Fruit fly (Drosophila melanogaster) whole organism, embryonic: Measurements from ENCODE around the gene ich.

Experiments
- Aef1 ChIP-seq: fragments of 200-800 bp; sonication (Bioruptor generic); IDR thresholded peaks from 3 replicates; pipeline ENCODE4 v1.3.6; 2022; ENCODE audit warnings: missing biosample characterization, missing genetic modification characterization
- BtbVII ChIP-seq: fragments of 200-800 bp; sonication (Bioruptor generic); optimal IDR thresholded peaks from 3 replicates; lab custom pipeline; 2017; ENCODE audit warnings: missing biosample characterization, mild to moderate bottlenecking, missing genetic modification characterization
- Bteb2 ChIP-seq: fragments of 200-800 bp; sonication (Bioruptor generic); optimal IDR thresholded peaks from 2 replicates; lab custom pipeline; 2016; ENCODE audit warnings: missing biosample characterization, missing genetic modification characterization
- CG1024 ChIP-seq: fragments of 200-800 bp; sonication (Bioruptor generic); IDR thresholded peaks from 2 replicates; pipeline ENCODE4 v1.3.6; 2022; ENCODE audit warnings: missing biosample characterization, missing genetic modification characterization
- CG11398 ChIP-seq: fragments of 200-800 bp; sonication (Bioruptor generic); optimal IDR thresholded peaks from 2 replicates; lab custom pipeline; 2016; ENCODE audit warnings: missing biosample characterization, missing genetic modification characterization
- CG12236 ChIP-seq: fragments of 200-800 bp; sonication (Bioruptor generic); optimal IDR thresholded peaks from 2 replicates; lab custom pipeline; 2016; ENCODE audit warnings: missing biosample characterization, missing genetic modification characterization
- CG13123 ChIP-seq: fragments of 200-800 bp; sonication (Bioruptor generic); optimal IDR thresholded peaks from 2 replicates; lab custom pipeline; 2016; ENCODE audit warnings: missing biosample characterization, missing genetic modification characterization
- CG14014 ChIP-seq: fragments of 200-800 bp; sonication (Bioruptor generic); IDR thresholded peaks from 2 replicates; pipeline ENCODE4 v1.3.6; 2022; ENCODE audit warnings: missing biosample characterization, missing genetic modification characterization
- CG17328 ChIP-seq: fragments of 200-800 bp; sonication (Bioruptor generic); IDR thresholded peaks from 2 replicates; pipeline ENCODE4 v1.3.6; 2022; ENCODE audit warnings: missing biosample characterization, missing genetic modification characterization
- CG17912 ChIP-seq: fragments of 200-800 bp; sonication (Bioruptor generic); optimal IDR thresholded peaks from 2 replicates; lab custom pipeline; 2018; ENCODE audit warnings: missing biosample characterization, mild to moderate bottlenecking, missing genetic modification characterization
- CG1832 ChIP-seq: fragments of 200-800 bp; sonication (Bioruptor generic); optimal IDR thresholded peaks from 2 replicates; lab custom pipeline; 2017; ENCODE audit warnings: missing biosample characterization, mild to moderate bottlenecking, missing genetic modification characterization, inconsistent platforms
- CG18476 ChIP-seq: fragments of 200-800 bp; sonication (Bioruptor generic); optimal IDR thresholded peaks from 2 replicates; lab custom pipeline; 2016; ENCODE audit warnings: missing biosample characterization, mild to moderate bottlenecking, missing genetic modification characterization
- CG2875 ChIP-seq: fragments of 200-800 bp; sonication (Bioruptor generic); optimal IDR thresholded peaks from 2 replicates; lab custom pipeline; 2017; ENCODE audit warnings: missing biosample characterization, mild to moderate bottlenecking, missing genetic modification characterization, missing genetic modification reagents
- CG3163 ChIP-seq: fragments of 200-800 bp; sonication (Bioruptor generic); optimal IDR thresholded peaks from 3 replicates; lab custom pipeline; 2016; ENCODE audit warnings: missing biosample characterization, missing genetic modification characterization
- CG43689 ChIP-seq: fragments of 200-800 bp; sonication (Bioruptor generic); IDR thresholded peaks from 2 replicates; pipeline ENCODE4 v1.3.6; 2022; ENCODE audit warnings: missing biosample characterization, missing genetic modification characterization
- CG4424 ChIP-seq: fragments of 200-800 bp; sonication (Bioruptor generic); optimal IDR thresholded peaks from 3 replicates; lab custom pipeline; 2016; ENCODE audit warnings: missing biosample characterization, missing genetic modification characterization
- CG6175 ChIP-seq: fragments of 200-800 bp; sonication (Bioruptor generic); IDR thresholded peaks from 3 replicates; pipeline ENCODE4 v1.3.6; 2022; ENCODE audit warnings: missing biosample characterization, missing genetic modification characterization
- CG6272 ChIP-seq: fragments of 200-800 bp; sonication (Bioruptor generic); IDR thresholded peaks from 2 replicates; pipeline ENCODE4 v1.3.6; 2022; ENCODE audit warnings: missing biosample characterization, missing genetic modification characterization
- CG6689 ChIP-seq: fragments of 200-800 bp; sonication (Bioruptor generic); IDR thresholded peaks from 2 replicates; pipeline ENCODE4 v1.3.6; 2022; ENCODE audit warnings: missing biosample characterization, missing genetic modification characterization
- CG7357 ChIP-seq: fragments of 200-800 bp; sonication (Bioruptor generic); IDR thresholded peaks from 3 replicates; pipeline ENCODE4 v1.3.6; 2022; ENCODE audit warnings: missing biosample characterization, missing genetic modification characterization
- CG8281 ChIP-seq: fragments of 200-800 bp; sonication (Bioruptor generic); optimal IDR thresholded peaks from 2 replicates; lab custom pipeline; 2018; ENCODE audit warnings: missing biosample characterization, mild to moderate bottlenecking, missing genetic modification characterization, moderate library complexity
- CG8478 ChIP-seq: fragments of >200 bp; optimal IDR thresholded peaks from 2 replicates; lab custom pipeline; 2018
- CoRest ChIP-seq: fragments of 200-800 bp; sonication (Bioruptor generic); optimal IDR thresholded peaks from 3 replicates; lab custom pipeline; 2018; ENCODE audit warnings: missing biosample characterization, mild to moderate bottlenecking, missing genetic modification characterization, moderate library complexity
- Dbx ChIP-seq: fragments of 200-800 bp; sonication (Bioruptor generic); IDR thresholded peaks from 3 replicates; pipeline ENCODE4 v1.3.6; 2022; ENCODE audit warnings: missing biosample characterization, missing genetic modification characterization
- Deaf1 ChIP-seq: fragments of 200-800 bp; optimal IDR thresholded peaks from 3 replicates; lab custom pipeline; 2019; ENCODE audit warnings: missing biosample characterization, mild to moderate bottlenecking, missing genetic modification characterization, moderate library complexity
- Doc2 ChIP-seq: fragments of 200-800 bp; sonication (Bioruptor generic); IDR thresholded peaks from 2 replicates; pipeline ENCODE4 v1.3.6; 2022; ENCODE audit warnings: missing biosample characterization, missing genetic modification characterization
- E2f2 ChIP-seq: fragments of 200-800 bp; sonication (Bioruptor generic); IDR thresholded peaks from 2 replicates; pipeline ENCODE4 v1.3.6; 2022; ENCODE audit warnings: missing biosample characterization, missing genetic modification characterization
- ERR ChIP-seq: fragments of 200-800 bp; sonication (Bioruptor generic); optimal IDR thresholded peaks from 2 replicates; lab custom pipeline; 2016; ENCODE audit warnings: missing biosample characterization, missing genetic modification characterization
- Hand ChIP-seq: fragments of 200-800 bp; sonication (Bioruptor generic); optimal IDR thresholded peaks from 2 replicates; lab custom pipeline; 2017; ENCODE audit warnings: mild to moderate bottlenecking, missing biosample characterization, missing genetic modification reagents, missing genetic modification characterization
- Hr3 ChIP-seq: fragments of 200-800 bp; sonication (Bioruptor generic); optimal IDR thresholded peaks from 3 replicates; lab custom pipeline; 2016; ENCODE audit warnings: missing biosample characterization, missing genetic modification characterization
- Kr ChIP-seq: fragments of 200-800 bp; sonication (Bioruptor generic); optimal IDR thresholded peaks from 2 replicates; lab custom pipeline; 2017; ENCODE audit warnings: missing biosample characterization, mild to moderate bottlenecking, missing genetic modification characterization
- Meics ChIP-seq: fragments of 200-800 bp; sonication (Bioruptor generic); optimal IDR thresholded peaks from 2 replicates; lab custom pipeline; 2017; ENCODE audit warnings: missing biosample characterization, mild to moderate bottlenecking, missing genetic modification characterization
- Nf-YC ChIP-seq: fragments of 200-800 bp; optimal IDR thresholded peaks from 3 replicates; lab custom pipeline; 2019; ENCODE audit warnings: missing biosample characterization, mild to moderate bottlenecking, missing genetic modification characterization, moderate library complexity
- Optix ChIP-seq: fragments of 200-800 bp; sonication (Bioruptor generic); IDR thresholded peaks from 3 replicates; pipeline ENCODE4 v1.3.6; 2022; ENCODE audit warnings: missing biosample characterization, missing genetic modification characterization
- Six4 ChIP-seq: fragments of 200-800 bp; sonication (Bioruptor generic); optimal IDR thresholded peaks from 2 replicates; lab custom pipeline; 2016; ENCODE audit warnings: missing biosample characterization, missing genetic modification characterization
- ac ChIP-seq: fragments of 200-800 bp; sonication (Bioruptor generic); optimal IDR thresholded peaks from 3 replicates; lab custom pipeline; 2017; ENCODE audit warnings: missing biosample characterization, mild to moderate bottlenecking, missing genetic modification characterization
- ase ChIP-seq: fragments of 200-800 bp; sonication (Bioruptor generic); IDR thresholded peaks from 3 replicates; pipeline ENCODE4 v1.3.6; 2022; ENCODE audit warnings: missing biosample characterization, missing genetic modification characterization
- bab2 ChIP-seq: fragments of 200-800 bp; sonication (Bioruptor generic); optimal IDR thresholded peaks from 2 replicates; lab custom pipeline; 2016; ENCODE audit warnings: missing biosample characterization, missing genetic modification characterization
- bigmax ChIP-seq: fragments of 200-800 bp; sonication (Bioruptor generic); optimal IDR thresholded peaks from 2 replicates; lab custom pipeline; 2018; ENCODE audit warnings: missing biosample characterization, mild to moderate bottlenecking, missing genetic modification characterization
- danr ChIP-seq: fragments of 200-800 bp; sonication (Bioruptor generic); IDR thresholded peaks from 2 replicates; pipeline ENCODE4 v1.3.6; 2022; ENCODE audit warnings: missing biosample characterization, missing genetic modification characterization
- dm ChIP-seq: fragments of 200-800 bp; sonication (Bioruptor generic); optimal IDR thresholded peaks from 3 replicates; lab custom pipeline; 2016; ENCODE audit warnings: missing biosample characterization, missing genetic modification characterization
- fd102C ChIP-seq: fragments of 200-800 bp; sonication (Bioruptor generic); optimal IDR thresholded peaks from 2 replicates; lab custom pipeline; 2018; ENCODE audit warnings: missing biosample characterization, mild to moderate bottlenecking, missing genetic modification characterization, moderate library complexity
- gcm ChIP-seq: fragments of 200-800 bp; sonication (Bioruptor generic); optimal IDR thresholded peaks from 2 replicates; lab custom pipeline; 2019; ENCODE audit warnings: missing biosample characterization, mild to moderate bottlenecking, missing genetic modification characterization, moderate library complexity
- h ChIP-seq: fragments of >200 bp; optimal IDR thresholded peaks from 2 replicates; lab custom pipeline; 2017
- insv ChIP-seq, 2 experiments: fragments of 200-800 bp; sonication (Bioruptor generic); optimal IDR thresholded peaks; 3 replicates each; lab custom pipeline; 2016 to 2018; ENCODE audit warnings: missing biosample characterization in 2 of 2, missing genetic modification characterization in 2 of 2
- pb ChIP-seq: fragments of 200-800 bp; sonication (Bioruptor generic); optimal IDR thresholded peaks from 3 replicates; lab custom pipeline; 2016; ENCODE audit warnings: missing biosample characterization, missing genetic modification characterization
- rib ChIP-seq: fragments of 200-800 bp; sonication (Bioruptor generic); IDR thresholded peaks from 2 replicates; pipeline ENCODE4 v1.3.6; 2022; ENCODE audit warnings: missing biosample characterization, missing genetic modification characterization
- row ChIP-seq: fragments of 200-800 bp; sonication (Bioruptor generic); IDR thresholded peaks from 3 replicates; pipeline ENCODE4 v1.3.6; 2022; ENCODE audit warnings: missing biosample characterization, missing genetic modification characterization
- slp2 ChIP-seq: fragments of 200-800 bp; sonication (Bioruptor generic); optimal IDR thresholded peaks from 2 replicates; lab custom pipeline; 2016; ENCODE audit warnings: missing biosample characterization, missing genetic modification characterization
- ssp ChIP-seq: fragments of 200-800 bp; sonication (Bioruptor generic); IDR thresholded peaks from 2 replicates; pipeline ENCODE4 v1.3.6; 2022; ENCODE audit warnings: missing biosample characterization, missing genetic modification characterization
- stc ChIP-seq: fragments of 200-800 bp; sonication (Bioruptor generic); IDR thresholded peaks from 2 replicates; pipeline ENCODE4 v1.3.6; 2022; ENCODE audit warnings: missing biosample characterization, missing genetic modification characterization
- tgo ChIP-seq: fragments of 200-800 bp; sonication (Bioruptor generic); IDR thresholded peaks from 3 replicates; pipeline ENCODE4 v1.3.6; 2022; ENCODE audit warnings: missing biosample characterization, missing genetic modification characterization
- yki ChIP-seq: fragments of >200 bp; optimal IDR thresholded peaks from 3 replicates; lab custom pipeline; 2018

The ich gene

DNA sequence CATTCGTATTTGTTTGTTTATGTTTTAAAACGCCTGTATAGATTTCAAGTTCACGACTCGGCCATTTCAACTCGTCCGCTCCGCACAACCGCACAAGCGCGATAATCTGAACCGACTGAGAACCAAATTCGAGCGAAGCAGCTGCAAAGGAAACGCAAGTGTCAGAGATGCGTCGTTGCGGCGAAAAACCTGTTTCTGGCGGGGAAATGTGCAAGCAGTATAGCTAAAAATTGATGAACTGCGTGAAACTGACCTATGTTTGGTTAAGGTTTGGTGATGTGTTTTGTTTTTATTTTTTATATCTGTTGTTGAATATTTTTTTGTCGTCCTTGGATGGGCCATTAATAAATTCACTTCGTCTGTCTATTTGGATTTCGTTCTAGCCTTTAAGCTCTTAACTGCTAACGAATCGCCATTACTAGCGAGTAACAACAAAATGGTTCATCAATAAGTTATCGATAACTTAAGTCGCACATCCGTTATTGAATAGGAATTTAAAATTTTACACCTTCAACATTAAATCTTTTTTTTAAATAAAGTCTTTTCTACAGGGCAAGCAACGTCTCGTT lies 31.0 kb downstream of the ich start, which contains the start of gene pyd (continued):
- TF ChIP-seq CG18476 (GFP tag; lab: Kevin White, UChicago), result peak; percentile 23
- peak; percentile 51 for TF ChIP-seq rib (GFP tag; lab: Robert Waterston, UW)
- peak; percentile 92 for TF ChIP-seq row
- no peak for TF ChIP-seq Hand
- TF ChIP-seq ase, result peak; percentile 40; the same call in 1 of the 3 replicates
- TF ChIP-seq CG7357 (GFP tag; lab: Robert Waterston, UW), result no peak
- no peak for TF ChIP-seq CG8478 (lab: Kevin White, UChicago)
- 0 out of 2 replicates have a peak, but pooled peaks have one; percentile 27 for TF ChIP-seq CG17328 (GFP tag; lab: Robert Waterston, UW)
- peak; percentile 49 for TF ChIP-seq slp2 (GFP tag; lab: Kevin White, UChicago)
- no peak for TF ChIP-seq CG17912 (GFP tag; lab: Kevin White, UChicago)
- TF ChIP-seq Bteb2 (GFP tag; lab: Kevin White, UChicago), result peak; percentile 63
- no peak for TF ChIP-seq CG2875 (GFP tag; lab: Kevin White, UChicago)
- peak; percentile 58 for TF ChIP-seq E2f2 (GFP tag; lab: Robert Waterston, UW)
- no peak for TF ChIP-seq yki
- TF ChIP-seq danr (GFP tag; lab: Robert Waterston, UW), result peak; percentile 23; the same call in 1 of the 2 replicates
- no peak; the same call in 1 of the 2 replicates for TF ChIP-seq ssp (GFP tag; lab: Robert Waterston, UW)
- peak; percentile 6; the same call in 1 of the 2 replicates for TF ChIP-seq CG1024 (GFP tag; lab: Robert Waterston, UW)
- peak; percentile 27 for TF ChIP-seq CG13123 (GFP tag; lab: Kevin White, UChicago)
- peak; percentile 17; the same call in 1 of the 3 replicates for TF ChIP-seq tgo
- peak; percentile 89 for TF ChIP-seq CG8281
- peak; percentile 65; the same call in 2 of the 3 replicates for TF ChIP-seq Dbx
- peak; percentile 51 for TF ChIP-seq bigmax (GFP tag; lab: Kevin White, UChicago)
- no peak for TF ChIP-seq ERR
- TF ChIP-seq CoRest (tag; lab: Kevin White, UChicago), result peak; percentile 76
- TF ChIP-seq CG6272 (GFP tag; lab: Robert Waterston, UW), result no peak
- peak; percentile 39; the same call in 1 of the 2 replicates for TF ChIP-seq CG14014
- peak; percentile 69 for TF ChIP-seq Deaf1 (tag; lab: Kevin White, UChicago)
- TF ChIP-seq CG6689, result peak; percentile 45
- peak; percentile 64 for TF ChIP-seq Meics
- TF ChIP-seq Nf-YC (tag; lab: Kevin White, UChicago), result peak; percentile 64
- peak in 1 of 2 experiments; percentile 60 for TF ChIP-seq insv (GFP tag; optimal IDR thresholded peaks at IDR 0.05; lab: Kevin White, UChicago)
- peak; percentile 40 for TF ChIP-seq CG12236 (GFP tag; lab: Kevin White, UChicago)
- TF ChIP-seq CG43689 (GFP tag; lab: Robert Waterston, UW), result no peak
- TF ChIP-seq gcm, result peak; percentile 55
- no peak for TF ChIP-seq CG1832
- no peak for TF ChIP-seq Kr (GFP tag; lab: Kevin White, UChicago)
- TF ChIP-seq Aef1 (GFP tag; lab: Robert Waterston, UW), result 0 out of 3 replicates have a peak, but pooled peaks have one; percentile 22
- peak; percentile 58 for TF ChIP-seq Hr3 (GFP tag; lab: Kevin White, UChicago)
- TF ChIP-seq Six4, result peak; percentile 35
- peak; percentile 65 for TF ChIP-seq CG3163 (GFP tag; lab: Kevin White, UChicago)
- peak; percentile 46 for TF ChIP-seq bab2 (GFP tag; lab: Kevin White, UChicago)
- no peak for TF ChIP-seq CG6175 (GFP tag; lab: Robert Waterston, UW)
- peak; percentile 62; the same call in 2 of the 3 replicates for TF ChIP-seq Optix
- no peak for TF ChIP-seq CG11398 (GFP tag; lab: Kevin White, UChicago)
- peak; percentile 3 for TF ChIP-seq dm
- TF ChIP-seq fd102C (GFP tag; lab: Kevin White, UChicago), result no peak
- no peak for TF ChIP-seq stc (GFP tag; lab: Robert Waterston, UW)
- peak; percentile 59 for TF ChIP-seq pb
- peak; percentile 60 for TF ChIP-seq CG4424
- TF ChIP-seq h (lab: Kevin White, UChicago), result no peak
- no peak for TF ChIP-seq Doc2 (GFP tag; lab: Robert Waterston, UW)
- peak; percentile 5 for TF ChIP-seq BtbVII (GFP tag; lab: Kevin White, UChicago)
- TF ChIP-seq ac, result peak; percentile 85
